Fruit fly (Drosophila melanogaster) whole organism, prepupa: Measurements from ENCODE around the gene Spn.
A peak's percentile ranks its signal among the peaks of the same experiment; 100 is the strongest.

ENCODE experiments used
- Blimp-1 ChIP-seq: fragments of 200-800 bp; sonication (Bioruptor generic); optimal IDR thresholded peaks from 3 replicates; lab custom pipeline; 2017; ENCODE audit warnings: missing biosample characterization, missing genetic modification characterization, mild to moderate bottlenecking, moderate library complexity, missing genetic modification reagents
- CG10631 ChIP-seq: fragments of 200-800 bp; sonication (Bioruptor generic); optimal IDR thresholded peaks from 2 replicates; lab custom pipeline; 2016; ENCODE audit warnings: missing biosample characterization, missing genetic modification characterization
- CG10669 ChIP-seq: fragments of 200-800 bp; sonication (Bioruptor generic); optimal IDR thresholded peaks from 3 replicates; lab custom pipeline; 2018; ENCODE audit warnings: missing biosample characterization, mild to moderate bottlenecking, missing genetic modification characterization, moderate library complexity
- CG11762 ChIP-seq: fragments of 200-800 bp; sonication (Bioruptor generic); optimal IDR thresholded peaks from 3 replicates; lab custom pipeline; 2016; ENCODE audit warnings: missing biosample characterization, missing genetic modification characterization; ENCODE audit not compliant: insufficient read depth
- CG15336 ChIP-seq: fragments of 200-800 bp; sonication (Bioruptor generic); IDR thresholded peaks from 2 replicates; pipeline ENCODE4 v1.3.6; 2022; ENCODE audit warnings: missing biosample characterization, missing genetic modification characterization
- CG1621 ChIP-seq: fragments of 200-800 bp; sonication (Bioruptor generic); optimal IDR thresholded peaks from 3 replicates; lab custom pipeline; 2018; ENCODE audit warnings: missing biosample characterization, mild to moderate bottlenecking, missing genetic modification characterization
- CG16779 ChIP-seq: fragments of 200-800 bp; sonication (Bioruptor generic); optimal IDR thresholded peaks from 3 replicates; lab custom pipeline; 2017; ENCODE audit warnings: missing biosample characterization, mild to moderate bottlenecking, missing genetic modification characterization
- CG31627 ChIP-seq: fragments of 200-800 bp; sonication (Bioruptor generic); optimal IDR thresholded peaks from 3 replicates; lab custom pipeline; 2016; ENCODE audit warnings: missing biosample characterization, missing genetic modification characterization
- CG32006 ChIP-seq: fragments of 200-800 bp; sonication (Bioruptor generic); optimal IDR thresholded peaks from 3 replicates; lab custom pipeline; 2017; ENCODE audit warnings: missing biosample characterization, mild to moderate bottlenecking, missing genetic modification characterization
- CG3919 ChIP-seq: fragments of 200-800 bp; sonication (Bioruptor generic); optimal IDR thresholded peaks from 3 replicates; lab custom pipeline; 2016; ENCODE audit warnings: missing biosample characterization, missing genetic modification characterization
- CG4318 ChIP-seq: fragments of 200-800 bp; sonication (Bioruptor generic); optimal IDR thresholded peaks from 3 replicates; lab custom pipeline; 2017; ENCODE audit warnings: missing biosample characterization, mild to moderate bottlenecking, missing genetic modification characterization
- CG6163 ChIP-seq: fragments of 200-800 bp; sonication (Bioruptor generic); IDR thresholded peaks from 3 replicates; pipeline ENCODE4 v1.3.6; 2022; ENCODE audit warnings: missing biosample characterization, missing genetic modification characterization
- CG6276 ChIP-seq: fragments of 200-800 bp; sonication (Bioruptor generic); optimal IDR thresholded peaks from 2 replicates; lab custom pipeline; 2017; ENCODE audit warnings: missing biosample characterization, mild to moderate bottlenecking, missing genetic modification characterization
- CG6792 ChIP-seq: fragments of 200-800 bp; sonication (Bioruptor generic); optimal IDR thresholded peaks from 3 replicates; lab custom pipeline; 2016; ENCODE audit warnings: missing biosample characterization, missing genetic modification characterization
- CG6808 ChIP-seq: fragments of 200-800 bp; sonication (Bioruptor generic); optimal IDR thresholded peaks from 3 replicates; lab custom pipeline; 2017; ENCODE audit warnings: missing biosample characterization, missing genetic modification characterization, mild to moderate bottlenecking, moderate library complexity, missing genetic modification reagents
- CG6854 ChIP-seq: fragments of 200-800 bp; sonication (Bioruptor generic); optimal IDR thresholded peaks from 2 replicates; lab custom pipeline; 2017; ENCODE audit warnings: missing biosample characterization, mild to moderate bottlenecking, missing genetic modification characterization
- CG7368 ChIP-seq: fragments of 200-800 bp; sonication (Bioruptor generic); optimal IDR thresholded peaks from 3 replicates; lab custom pipeline; 2016; ENCODE audit warnings: missing biosample characterization, missing genetic modification characterization
- CG8119 ChIP-seq: fragments of 200-800 bp; sonication (Bioruptor generic); IDR thresholded peaks from 3 replicates; pipeline ENCODE4 v1.3.6; 2022; ENCODE audit warnings: missing biosample characterization, missing genetic modification characterization
- CG8319 ChIP-seq: fragments of 200-800 bp; sonication (Bioruptor generic); optimal IDR thresholded peaks from 3 replicates; lab custom pipeline; 2016; ENCODE audit warnings: missing biosample characterization, missing genetic modification characterization
- CG8632 ChIP-seq: fragments of 200-800 bp; sonication (Bioruptor generic); optimal IDR thresholded peaks from 3 replicates; lab custom pipeline; 2016; ENCODE audit warnings: missing biosample characterization, missing genetic modification characterization
- Eip75B ChIP-seq: fragments of 200-800 bp; sonication (Bioruptor generic); optimal IDR thresholded peaks from 3 replicates; lab custom pipeline; 2016; ENCODE audit warnings: missing biosample characterization, missing genetic modification characterization
- Eip78C ChIP-seq: fragments of 200-800 bp; sonication (Bioruptor generic); peaks from one replicate; lab custom pipeline; 2016; ENCODE audit warnings: missing biosample characterization, missing genetic modification characterization
- Eip93F ChIP-seq: fragments of 200-800 bp; sonication (Bioruptor generic); optimal IDR thresholded peaks from 2 replicates; lab custom pipeline; 2016; ENCODE audit warnings: missing biosample characterization, mild to moderate bottlenecking, missing genetic modification characterization
- Ets21C ChIP-seq: fragments of 200-800 bp; sonication (Bioruptor generic); optimal IDR thresholded peaks from 3 replicates; lab custom pipeline; 2016; ENCODE audit warnings: missing biosample characterization, missing genetic modification characterization
- Ets96B ChIP-seq: fragments of 200-800 bp; optimal IDR thresholded peaks from 2 replicates; lab custom pipeline; 2019; ENCODE audit warnings: missing biosample characterization, mild to moderate bottlenecking, missing genetic modification characterization, moderate library complexity
- Gug ChIP-seq: fragments of 200-800 bp; sonication (Bioruptor generic); IDR thresholded peaks from 2 replicates; pipeline ENCODE4 v1.3.6; 2022; ENCODE audit warnings: missing biosample characterization, missing genetic modification characterization
- Hr38 ChIP-seq: sonication (Bioruptor generic); optimal IDR thresholded peaks from 2 replicates; lab custom pipeline; 2016; ENCODE audit warnings: missing biosample characterization, missing genetic modification characterization
- Hr39 ChIP-seq: fragments of 200-800 bp; sonication (Bioruptor generic); optimal IDR thresholded peaks from 2 replicates; lab custom pipeline; 2016; ENCODE audit warnings: missing biosample characterization, missing genetic modification characterization
- Lpt ChIP-seq: fragments of 200-800 bp; sonication (Bioruptor generic); optimal IDR thresholded peaks from 3 replicates; lab custom pipeline; 2016; ENCODE audit warnings: missing biosample characterization, missing genetic modification characterization
- Met ChIP-seq: fragments of 200-800 bp; sonication (Bioruptor generic); optimal IDR thresholded peaks from 3 replicates; lab custom pipeline; 2016; ENCODE audit warnings: missing biosample characterization, missing genetic modification characterization
- OdsH ChIP-seq: fragments of 200-800 bp; sonication (Bioruptor generic); optimal IDR thresholded peaks from 3 replicates; lab custom pipeline; 2016; ENCODE audit warnings: missing biosample characterization, missing genetic modification characterization
- Smox ChIP-seq: fragments of 200-800 bp; sonication (Bioruptor generic); optimal IDR thresholded peaks from 3 replicates; lab custom pipeline; 2016; ENCODE audit warnings: missing biosample characterization, missing genetic modification characterization
- Sox102F ChIP-seq: fragments of 200-800 bp; sonication (Bioruptor generic); optimal IDR thresholded peaks from 2 replicates; lab custom pipeline; 2016; ENCODE audit warnings: missing biosample characterization, mild to moderate bottlenecking, missing genetic modification characterization
- Sox14 ChIP-seq: fragments of 200-800 bp; sonication (Bioruptor generic); optimal IDR thresholded peaks from 3 replicates; lab custom pipeline; 2016; ENCODE audit warnings: missing biosample characterization, missing genetic modification characterization
- achi ChIP-seq: fragments of 200-800 bp; sonication (Bioruptor generic); optimal IDR thresholded peaks from 3 replicates; lab custom pipeline; 2016; ENCODE audit warnings: missing biosample characterization, missing genetic modification characterization
- acj6 ChIP-seq: fragments of 200-800 bp; sonication (Bioruptor generic); optimal IDR thresholded peaks from 3 replicates; lab custom pipeline; 2016; ENCODE audit warnings: missing biosample characterization, missing genetic modification characterization
- dac ChIP-seq: fragments of 200-800 bp; sonication (Bioruptor generic); optimal IDR thresholded peaks from 2 replicates; lab custom pipeline; 2017; ENCODE audit warnings: missing biosample characterization, mild to moderate bottlenecking, missing genetic modification characterization
- dsx ChIP-seq: fragments of 200-800 bp; optimal IDR thresholded peaks from 3 replicates; lab custom pipeline; 2019; ENCODE audit warnings: missing biosample characterization, mild to moderate bottlenecking, missing genetic modification characterization, moderate library complexity; ENCODE audit not compliant: poor library complexity, severe bottlenecking
- eg ChIP-seq: fragments of 200-800 bp; sonication (Bioruptor generic); IDR thresholded peaks from 3 replicates; pipeline ENCODE4 v1.3.6; 2022; ENCODE audit warnings: missing biosample characterization, missing genetic modification characterization
- esn ChIP-seq: fragments of 200-800 bp; sonication (Bioruptor generic); optimal IDR thresholded peaks from 2 replicates; lab custom pipeline; 2016; ENCODE audit warnings: missing biosample characterization, mild to moderate bottlenecking, missing genetic modification characterization, moderate library complexity
- fd85E ChIP-seq: fragments of 200-800 bp; sonication (Bioruptor generic); optimal IDR thresholded peaks from 3 replicates; lab custom pipeline; 2016; ENCODE audit warnings: missing biosample characterization, missing genetic modification characterization
- fkh ChIP-seq: fragments of 200-800 bp; sonication (Bioruptor generic); optimal IDR thresholded peaks from 3 replicates; lab custom pipeline; 2017; ENCODE audit warnings: missing biosample characterization, mild to moderate bottlenecking, missing genetic modification characterization, moderate library complexity
- lz ChIP-seq: fragments of 200-800 bp; sonication (Bioruptor generic); optimal IDR thresholded peaks from 3 replicates; lab custom pipeline; 2016; ENCODE audit warnings: missing biosample characterization, missing genetic modification characterization
- pdm3 ChIP-seq: fragments of 200-800 bp; sonication (Bioruptor generic); optimal IDR thresholded peaks from 3 replicates; lab custom pipeline; 2016; ENCODE audit warnings: missing biosample characterization, missing genetic modification characterization
- ss ChIP-seq, 2 experiments: fragments of 200-800 bp; sonication (Bioruptor generic); optimal IDR thresholded peaks; 2 replicates in 1 of 2; 3 replicates in 1 of 2; lab custom pipeline; 2017 to 2018; ENCODE audit warnings: mild to moderate bottlenecking in 2 of 2, missing biosample characterization in 2 of 2, missing genetic modification characterization in 2 of 2, moderate library complexity in 1 of 2
- svp ChIP-seq: fragments of 200-800 bp; sonication (Bioruptor generic); peaks from one replicate; lab custom pipeline; 2016; ENCODE audit warnings: missing biosample characterization, missing genetic modification characterization
- topi ChIP-seq: fragments of 200-800 bp; sonication (Bioruptor generic); optimal IDR thresholded peaks from 3 replicates; lab custom pipeline; 2016; ENCODE audit warnings: missing biosample characterization, missing genetic modification characterization
- vri ChIP-seq: fragments of 200-800 bp; sonication (Bioruptor generic); optimal IDR thresholded peaks from 3 replicates; lab custom pipeline; 2016; ENCODE audit warnings: missing biosample characterization, mild to moderate bottlenecking, missing genetic modification characterization

The Spn gene

dm6 chr3L:2536969-2537600 lies 17.0 kb downstream of the Spn start:
- TF ChIP-seq Hr39 (GFP tag; lab: Kevin White, UChicago) (no peak), Eip78C (peak; percentile 12), CG6163 (GFP tag; lab: Robert Waterston, UW) (0 out of 3 replicates have a peak, but pooled peaks have one; percentile 40), topi (GFP tag; lab: Kevin White, UChicago) (no peak), CG15336 (GFP tag; lab: Robert Waterston, UW) (0 out of 2 replicates have a peak, but pooled peaks have one; percentile 7), CG32006 (peak; percentile 8), fkh (GFP tag; lab: Kevin White, UChicago) (peak; percentile 97)

dm6 chr3L:2533732-2534073 lies 20.4 kb downstream of the Spn start:
- peak; percentile 86 for TF ChIP-seq Gug (GFP tag; lab: Robert Waterston, UW)
- peak; percentile 57 for TF ChIP-seq CG31627
- no peak for TF ChIP-seq Blimp-1 (GFP tag; lab: Kevin White, UChicago)
- TF ChIP-seq CG6808, result peak; percentile 60
- peak; percentile 25 for TF ChIP-seq CG1621
- TF ChIP-seq CG8319 (GFP tag; lab: Kevin White, UChicago), result peak; percentile 32
- peak; percentile 94 for TF ChIP-seq CG6276
- TF ChIP-seq vri, result peak; percentile 32
- TF ChIP-seq CG8119, result peak; percentile 94
- no peak for TF ChIP-seq CG6854 (GFP tag; lab: Kevin White, UChicago)
- TF ChIP-seq dsx (GFP tag; lab: Kevin White, UChicago), result peak; percentile 72
- peak; percentile 63 for TF ChIP-seq CG16779 (tag; lab: Kevin White, UChicago)
- TF ChIP-seq Eip78C, result peak; percentile 94
- TF ChIP-seq svp, result peak; percentile 55
- TF ChIP-seq Lpt (GFP tag; lab: Kevin White, UChicago), result peak; percentile 77
- TF ChIP-seq Smox, result peak; percentile 43
- no peak for TF ChIP-seq Ets21C (GFP tag; lab: Kevin White, UChicago)
- TF ChIP-seq CG8632 (GFP tag; lab: Kevin White, UChicago), result peak; percentile 23
- TF ChIP-seq CG7368 (GFP tag; lab: Kevin White, UChicago), result peak; percentile 67
- TF ChIP-seq CG6792, result peak; percentile 53
- TF ChIP-seq CG10669 (GFP tag; lab: Kevin White, UChicago), result peak; percentile 57
- TF ChIP-seq fd85E (GFP tag; lab: Kevin White, UChicago), result no peak
- TF ChIP-seq Sox102F, result peak; percentile 38
- peak; percentile 86 for TF ChIP-seq CG3919
- TF ChIP-seq CG15336 (GFP tag; lab: Robert Waterston, UW), result peak; percentile 92
- peak; percentile 56 for TF ChIP-seq Hr39 (GFP tag; lab: Kevin White, UChicago)
- TF ChIP-seq Hr38 (GFP tag; lab: Kevin White, UChicago), result peak; percentile 15
- peak; percentile 56 for TF ChIP-seq Met (GFP tag; lab: Kevin White, UChicago)
- peak; percentile 79 for TF ChIP-seq CG10631 (GFP tag; lab: Kevin White, UChicago)
- TF ChIP-seq lz (GFP tag; lab: Kevin White, UChicago), result peak; percentile 42
- TF ChIP-seq CG4318 (GFP tag; lab: Kevin White, UChicago), result peak; percentile 83
- peak in 1 of 2 experiments; percentile 37 for TF ChIP-seq ss (GFP tag; optimal IDR thresholded peaks at IDR 0.05; lab: Kevin White, UChicago)
- peak; percentile 90 for TF ChIP-seq CG32006
- TF ChIP-seq CG11762 (GFP tag; lab: Kevin White, UChicago), result peak; percentile 71
- TF ChIP-seq Sox14, result peak; percentile 83
- peak; percentile 68 for TF ChIP-seq pdm3
- peak; percentile 67 for TF ChIP-seq OdsH (GFP tag; lab: Kevin White, UChicago)
- peak; percentile 72 for TF ChIP-seq dac (GFP tag; lab: Kevin White, UChicago)
- peak; percentile 82 for TF ChIP-seq achi
- TF ChIP-seq Ets96B (tag; lab: Kevin White, UChicago), result peak; percentile 75
- peak; percentile 82 for TF ChIP-seq CG6163 (GFP tag; lab: Robert Waterston, UW)
- TF ChIP-seq esn (GFP tag; lab: Kevin White, UChicago), result peak; percentile 50
- no peak for TF ChIP-seq Eip93F (GFP tag; lab: Kevin White, UChicago)
- TF ChIP-seq eg, result peak; percentile 93
- peak; percentile 76 for TF ChIP-seq acj6 (GFP tag; lab: Kevin White, UChicago)
- TF ChIP-seq Eip75B (GFP tag; lab: Kevin White, UChicago), result peak; percentile 69
